Fruit fly (Drosophila melanogaster): ENCODE data around the gene CG42831.

CG42831 gene

dm6 chr3L:10855419-10856213 is 41.0 kb downstream of the CG42831 start (continued):
- peak; percentile 80 to 88 for TF ChIP-seq bsh (GFP tag; optimal IDR thresholded peaks at IDR 0.05)
- TF ChIP-seq CG9932 (GFP tag; IDR thresholded peaks at IDR 0.05): peak; percentile 79
- TF ChIP-seq dmrt11E (tag; optimal IDR thresholded peaks at IDR 0.05): peak; percentile 93
- peak; percentile 76; the same call in 1 of the 3 replicates for TF ChIP-seq CG11456 (GFP tag; IDR thresholded peaks at IDR 0.05)
- TF ChIP-seq TFAM (GFP tag; optimal IDR thresholded peaks at IDR 0.05): no peak
- no peak for TF ChIP-seq wek (GFP tag; optimal IDR thresholded peaks at IDR 0.05)
- TF ChIP-seq CG15479 (GFP tag; optimal IDR thresholded peaks at IDR 0.05): peak; percentile 36
- TF ChIP-seq gem (tag; optimal IDR thresholded peaks at IDR 0.05): peak; percentile 95
- peak; percentile 63 for TF ChIP-seq nau (GFP tag; optimal IDR thresholded peaks at IDR 0.05)
- no peak for TF ChIP-seq NC2α (GFP tag; optimal IDR thresholded peaks at IDR 0.05)
- peak; percentile 92 for TF ChIP-seq CG10979 (tag; optimal IDR thresholded peaks at IDR 0.05)
- TF ChIP-seq CG17612 (GFP tag; IDR thresholded peaks at IDR 0.05): peak; percentile 54; the same call in 1 of the 2 replicates
- TF ChIP-seq E2f1 (GFP tag; IDR thresholded peaks at IDR 0.05): peak; percentile 83
- TF ChIP-seq Sry-β (GFP tag; optimal IDR thresholded peaks at IDR 0.05): peak; percentile 6
- TF ChIP-seq ranshi (GFP tag; IDR thresholded peaks at IDR 0.05): peak; percentile 81
- peak; percentile 11 for TF ChIP-seq kay (GFP tag; optimal IDR thresholded peaks at IDR 0.05)
- TF ChIP-seq fd3F (GFP tag; optimal IDR thresholded peaks at IDR 0.05): peak; percentile 70
- 0 out of 2 replicates have a peak, but pooled peaks have one; percentile 21 for TF ChIP-seq ato (GFP tag; IDR thresholded peaks at IDR 0.05; ENCODE audit: partially characterized antibody)
- peak in 1 of 2 experiments; percentile 60 for TF ChIP-seq Hr78 (GFP tag; optimal IDR thresholded peaks at IDR 0.05)
- no peak for TF ChIP-seq Hmx (GFP tag; optimal IDR thresholded peaks at IDR 0.05)
- TF ChIP-seq CG9797 (GFP tag; optimal IDR thresholded peaks at IDR 0.05): no peak
- peak; percentile 71 for TF ChIP-seq CG3065 (GFP tag; optimal IDR thresholded peaks at IDR 0.05)
- peak; percentile 43 for TF ChIP-seq stwl (tag; optimal IDR thresholded peaks at IDR 0.05)
- no peak; the same call in none of the 2 replicates for TF ChIP-seq CG11085 (GFP tag; IDR thresholded peaks at IDR 0.05)
- 0 out of 2 replicates have a peak, but pooled peaks have one; percentile 11 for TF ChIP-seq Dref (GFP tag; IDR thresholded peaks at IDR 0.05)
- TF ChIP-seq tap (tag; optimal IDR thresholded peaks at IDR 0.05): peak; percentile 86
- TF ChIP-seq danr (GFP tag; IDR thresholded peaks at IDR 0.05): peak; percentile 79
- peak; percentile 79 for TF ChIP-seq Awh (GFP tag; IDR thresholded peaks at IDR 0.05)
- no peak for TF ChIP-seq ash1 (GFP tag; optimal IDR thresholded peaks at IDR 0.05)
- TF ChIP-seq Sry-δ (GFP tag; optimal IDR thresholded peaks at IDR 0.05): no peak
- peak; percentile 86 for TF ChIP-seq CG3281 (GFP tag; optimal IDR thresholded peaks at IDR 0.05)
- no peak for TF ChIP-seq vnd (GFP tag; IDR thresholded peaks at IDR 0.05; ENCODE audit: partially characterized antibody)
- peak; percentile 97 for TF ChIP-seq CG15696 (tag; optimal IDR thresholded peaks at IDR 0.05)
- peak; percentile 64; the same call in 1 of the 2 replicates for TF ChIP-seq CG43689 (GFP tag; IDR thresholded peaks at IDR 0.05)
- TF ChIP-seq z (GFP tag; IDR thresholded peaks at IDR 0.05): peak; percentile 67
- TF ChIP-seq Scr (GFP tag; IDR thresholded peaks at IDR 0.05; ENCODE audit: partially characterized antibody): no peak
- peak; percentile 78 for TF ChIP-seq CG13894 (tag; optimal IDR thresholded peaks at IDR 0.05)
- TF ChIP-seq Poxn (GFP tag; IDR thresholded peaks at IDR 0.05): no peak
- peak; percentile 26; the same call in 1 of the 2 replicates for TF ChIP-seq CG10321 (GFP tag; IDR thresholded peaks at IDR 0.05)
- peak; percentile 78 for TF ChIP-seq CG10654 (GFP tag; optimal IDR thresholded peaks at IDR 0.05)
- TF ChIP-seq cwo (GFP tag; optimal IDR thresholded peaks at IDR 0.05): peak; percentile 86
- peak; percentile 75 for TF ChIP-seq CG32532 (GFP tag; IDR thresholded peaks at IDR 0.05)
- no peak for TF ChIP-seq vfl (GFP tag; optimal IDR thresholded peaks at IDR 0.05)
- peak; percentile 87 for TF ChIP-seq CG6813 (GFP tag; optimal IDR thresholded peaks at IDR 0.05)
- peak; percentile 34; the same call in 1 of the 2 replicates for TF ChIP-seq sim (GFP tag; IDR thresholded peaks at IDR 0.05)
- peak; percentile 56; the same call in 1 of the 2 replicates for TF ChIP-seq dati (GFP tag; IDR thresholded peaks at IDR 0.05)
- peak; percentile 82 for TF ChIP-seq CG14014 (GFP tag; IDR thresholded peaks at IDR 0.05)
- TF ChIP-seq cg (GFP tag; optimal IDR thresholded peaks at IDR 0.05): peak; percentile 71

All from whole organism, embryonic.